Worm (Caenorhabditis elegans): ENCODE measurements around the gene C26F1.1.

ce11 chrV:7836911-7837310 lies 51.7 kb downstream of the C26F1.1 start, which contains the start of gene txt-5:
- TF ChIP-seq pha-4 (tag; optimal IDR thresholded peaks at IDR 0.05), result no peak
- TF ChIP-seq lin-13 (tag; optimal IDR thresholded peaks at IDR 0.05), result no peak
- TF ChIP-seq flh-1 (GFP tag; optimal IDR thresholded peaks at IDR 0.05), result no peak
- no peak for TF ChIP-seq unc-62 (GFP tag; optimal IDR thresholded peaks at IDR 0.05)
- no peak for TF ChIP-seq nhr-76 (tag; optimal IDR thresholded peaks at IDR 0.05)
- TF ChIP-seq snpc-4 (tag; optimal IDR thresholded peaks at IDR 0.05), result no peak
